Fruit fly (Drosophila melanogaster) whole organism, prepupa: ENCODE results near the gene CG7218.
A peak's percentile ranks its signal among the peaks of the same experiment; 100 is the strongest.

Experiments used
- Blimp-1 ChIP-seq: fragments of 200-800 bp; sonication (Bioruptor generic); optimal IDR thresholded peaks from 3 replicates; lab custom pipeline; 2017; ENCODE audit warnings: missing biosample characterization, missing genetic modification characterization, mild to moderate bottlenecking, moderate library complexity, missing genetic modification reagents
- CG10631 ChIP-seq: fragments of 200-800 bp; sonication (Bioruptor generic); optimal IDR thresholded peaks from 2 replicates; lab custom pipeline; 2016; ENCODE audit warnings: missing biosample characterization, missing genetic modification characterization
- CG11294 ChIP-seq: fragments of 200-800 bp; sonication (Bioruptor generic); IDR thresholded peaks from 2 replicates; pipeline ENCODE4 v1.3.6; 2022; ENCODE audit warnings: missing biosample characterization, missing genetic modification characterization
- CG11762 ChIP-seq: fragments of 200-800 bp; sonication (Bioruptor generic); optimal IDR thresholded peaks from 3 replicates; lab custom pipeline; 2016; ENCODE audit warnings: missing biosample characterization, missing genetic modification characterization; ENCODE audit not compliant: insufficient read depth
- CG15336 ChIP-seq: fragments of 200-800 bp; sonication (Bioruptor generic); IDR thresholded peaks from 2 replicates; pipeline ENCODE4 v1.3.6; 2022; ENCODE audit warnings: missing biosample characterization, missing genetic modification characterization
- CG16779 ChIP-seq: fragments of 200-800 bp; sonication (Bioruptor generic); optimal IDR thresholded peaks from 3 replicates; lab custom pipeline; 2017; ENCODE audit warnings: missing biosample characterization, mild to moderate bottlenecking, missing genetic modification characterization
- CG3032 ChIP-seq: fragments of 200-800 bp; optimal IDR thresholded peaks from 2 replicates; lab custom pipeline; 2019; ENCODE audit warnings: missing biosample characterization, mild to moderate bottlenecking, missing genetic modification characterization, moderate library complexity
- CG32006 ChIP-seq: fragments of 200-800 bp; sonication (Bioruptor generic); optimal IDR thresholded peaks from 3 replicates; lab custom pipeline; 2017; ENCODE audit warnings: missing biosample characterization, mild to moderate bottlenecking, missing genetic modification characterization
- CG34406 ChIP-seq: fragments of 200-800 bp; sonication (Bioruptor generic); optimal IDR thresholded peaks from 3 replicates; lab custom pipeline; 2016; ENCODE audit warnings: missing biosample characterization, missing genetic modification characterization
- CG4318 ChIP-seq: fragments of 200-800 bp; sonication (Bioruptor generic); optimal IDR thresholded peaks from 3 replicates; lab custom pipeline; 2017; ENCODE audit warnings: missing biosample characterization, mild to moderate bottlenecking, missing genetic modification characterization
- CG6163 ChIP-seq: fragments of 200-800 bp; sonication (Bioruptor generic); IDR thresholded peaks from 3 replicates; pipeline ENCODE4 v1.3.6; 2022; ENCODE audit warnings: missing biosample characterization, missing genetic modification characterization
- CG6276 ChIP-seq: fragments of 200-800 bp; sonication (Bioruptor generic); optimal IDR thresholded peaks from 2 replicates; lab custom pipeline; 2017; ENCODE audit warnings: missing biosample characterization, mild to moderate bottlenecking, missing genetic modification characterization
- CG6854 ChIP-seq: fragments of 200-800 bp; sonication (Bioruptor generic); optimal IDR thresholded peaks from 2 replicates; lab custom pipeline; 2017; ENCODE audit warnings: missing biosample characterization, mild to moderate bottlenecking, missing genetic modification characterization
- CG8632 ChIP-seq: fragments of 200-800 bp; sonication (Bioruptor generic); optimal IDR thresholded peaks from 3 replicates; lab custom pipeline; 2016; ENCODE audit warnings: missing biosample characterization, missing genetic modification characterization
- CG9139 ChIP-seq: fragments of 200-800 bp; sonication (Bioruptor generic); optimal IDR thresholded peaks from 3 replicates; lab custom pipeline; 2017; ENCODE audit warnings: missing biosample characterization, mild to moderate bottlenecking, missing genetic modification characterization
- Eip75B ChIP-seq: fragments of 200-800 bp; sonication (Bioruptor generic); optimal IDR thresholded peaks from 3 replicates; lab custom pipeline; 2016; ENCODE audit warnings: missing biosample characterization, missing genetic modification characterization
- Eip93F ChIP-seq: fragments of 200-800 bp; sonication (Bioruptor generic); optimal IDR thresholded peaks from 2 replicates; lab custom pipeline; 2016; ENCODE audit warnings: missing biosample characterization, mild to moderate bottlenecking, missing genetic modification characterization
- Ets21C ChIP-seq: fragments of 200-800 bp; sonication (Bioruptor generic); optimal IDR thresholded peaks from 3 replicates; lab custom pipeline; 2016; ENCODE audit warnings: missing biosample characterization, missing genetic modification characterization
- Gug ChIP-seq: fragments of 200-800 bp; sonication (Bioruptor generic); IDR thresholded peaks from 2 replicates; pipeline ENCODE4 v1.3.6; 2022; ENCODE audit warnings: missing biosample characterization, missing genetic modification characterization
- Hr38 ChIP-seq: sonication (Bioruptor generic); optimal IDR thresholded peaks from 2 replicates; lab custom pipeline; 2016; ENCODE audit warnings: missing biosample characterization, missing genetic modification characterization
- Hr39 ChIP-seq: fragments of 200-800 bp; sonication (Bioruptor generic); optimal IDR thresholded peaks from 2 replicates; lab custom pipeline; 2016; ENCODE audit warnings: missing biosample characterization, missing genetic modification characterization
- Hr4 ChIP-seq: fragments of 200-800 bp; sonication (Bioruptor generic); optimal IDR thresholded peaks from 3 replicates; lab custom pipeline; 2016; ENCODE audit warnings: missing biosample characterization, missing genetic modification characterization
- Lpt ChIP-seq: fragments of 200-800 bp; sonication (Bioruptor generic); optimal IDR thresholded peaks from 3 replicates; lab custom pipeline; 2016; ENCODE audit warnings: missing biosample characterization, missing genetic modification characterization
- Met ChIP-seq: fragments of 200-800 bp; sonication (Bioruptor generic); optimal IDR thresholded peaks from 3 replicates; lab custom pipeline; 2016; ENCODE audit warnings: missing biosample characterization, missing genetic modification characterization
- OdsH ChIP-seq: fragments of 200-800 bp; sonication (Bioruptor generic); optimal IDR thresholded peaks from 3 replicates; lab custom pipeline; 2016; ENCODE audit warnings: missing biosample characterization, missing genetic modification characterization
- Smox ChIP-seq: fragments of 200-800 bp; sonication (Bioruptor generic); optimal IDR thresholded peaks from 3 replicates; lab custom pipeline; 2016; ENCODE audit warnings: missing biosample characterization, missing genetic modification characterization
- Sox102F ChIP-seq: fragments of 200-800 bp; sonication (Bioruptor generic); optimal IDR thresholded peaks from 2 replicates; lab custom pipeline; 2016; ENCODE audit warnings: missing biosample characterization, mild to moderate bottlenecking, missing genetic modification characterization
- Sox14 ChIP-seq: fragments of 200-800 bp; sonication (Bioruptor generic); optimal IDR thresholded peaks from 3 replicates; lab custom pipeline; 2016; ENCODE audit warnings: missing biosample characterization, missing genetic modification characterization
- Sox15 ChIP-seq: fragments of 200-800 bp; sonication (Bioruptor generic); optimal IDR thresholded peaks from 3 replicates; lab custom pipeline; 2016; ENCODE audit warnings: missing biosample characterization, missing genetic modification characterization
- achi ChIP-seq: fragments of 200-800 bp; sonication (Bioruptor generic); optimal IDR thresholded peaks from 3 replicates; lab custom pipeline; 2016; ENCODE audit warnings: missing biosample characterization, missing genetic modification characterization
- acj6 ChIP-seq: fragments of 200-800 bp; sonication (Bioruptor generic); optimal IDR thresholded peaks from 3 replicates; lab custom pipeline; 2016; ENCODE audit warnings: missing biosample characterization, missing genetic modification characterization
- dac ChIP-seq: fragments of 200-800 bp; sonication (Bioruptor generic); optimal IDR thresholded peaks from 2 replicates; lab custom pipeline; 2017; ENCODE audit warnings: missing biosample characterization, mild to moderate bottlenecking, missing genetic modification characterization
- dsx ChIP-seq: fragments of 200-800 bp; optimal IDR thresholded peaks from 3 replicates; lab custom pipeline; 2019; ENCODE audit warnings: missing biosample characterization, mild to moderate bottlenecking, missing genetic modification characterization, moderate library complexity; ENCODE audit not compliant: poor library complexity, severe bottlenecking
- fd59A ChIP-seq: fragments of 200-800 bp; sonication (Bioruptor generic); optimal IDR thresholded peaks from 2 replicates; lab custom pipeline; 2017; ENCODE audit warnings: missing biosample characterization, mild to moderate bottlenecking, missing genetic modification characterization, missing genetic modification reagents
- fd85E ChIP-seq: fragments of 200-800 bp; sonication (Bioruptor generic); optimal IDR thresholded peaks from 3 replicates; lab custom pipeline; 2016; ENCODE audit warnings: missing biosample characterization, missing genetic modification characterization
- lz ChIP-seq: fragments of 200-800 bp; sonication (Bioruptor generic); optimal IDR thresholded peaks from 3 replicates; lab custom pipeline; 2016; ENCODE audit warnings: missing biosample characterization, missing genetic modification characterization
- pdm3 ChIP-seq: fragments of 200-800 bp; sonication (Bioruptor generic); optimal IDR thresholded peaks from 3 replicates; lab custom pipeline; 2016; ENCODE audit warnings: missing biosample characterization, missing genetic modification characterization
- spab ChIP-seq: fragments of 200-800 bp; sonication (Bioruptor generic); optimal IDR thresholded peaks from 2 replicates; lab custom pipeline; 2017; ENCODE audit warnings: missing biosample characterization, mild to moderate bottlenecking, missing genetic modification characterization, missing genetic modification reagents
- svp ChIP-seq: fragments of 200-800 bp; sonication (Bioruptor generic); peaks from one replicate; lab custom pipeline; 2016; ENCODE audit warnings: missing biosample characterization, missing genetic modification characterization
- topi ChIP-seq: fragments of 200-800 bp; sonication (Bioruptor generic); optimal IDR thresholded peaks from 3 replicates; lab custom pipeline; 2016; ENCODE audit warnings: missing biosample characterization, missing genetic modification characterization
- vri ChIP-seq: fragments of 200-800 bp; sonication (Bioruptor generic); optimal IDR thresholded peaks from 3 replicates; lab custom pipeline; 2016; ENCODE audit warnings: missing biosample characterization, mild to moderate bottlenecking, missing genetic modification characterization

Gene CG7218

DNA sequence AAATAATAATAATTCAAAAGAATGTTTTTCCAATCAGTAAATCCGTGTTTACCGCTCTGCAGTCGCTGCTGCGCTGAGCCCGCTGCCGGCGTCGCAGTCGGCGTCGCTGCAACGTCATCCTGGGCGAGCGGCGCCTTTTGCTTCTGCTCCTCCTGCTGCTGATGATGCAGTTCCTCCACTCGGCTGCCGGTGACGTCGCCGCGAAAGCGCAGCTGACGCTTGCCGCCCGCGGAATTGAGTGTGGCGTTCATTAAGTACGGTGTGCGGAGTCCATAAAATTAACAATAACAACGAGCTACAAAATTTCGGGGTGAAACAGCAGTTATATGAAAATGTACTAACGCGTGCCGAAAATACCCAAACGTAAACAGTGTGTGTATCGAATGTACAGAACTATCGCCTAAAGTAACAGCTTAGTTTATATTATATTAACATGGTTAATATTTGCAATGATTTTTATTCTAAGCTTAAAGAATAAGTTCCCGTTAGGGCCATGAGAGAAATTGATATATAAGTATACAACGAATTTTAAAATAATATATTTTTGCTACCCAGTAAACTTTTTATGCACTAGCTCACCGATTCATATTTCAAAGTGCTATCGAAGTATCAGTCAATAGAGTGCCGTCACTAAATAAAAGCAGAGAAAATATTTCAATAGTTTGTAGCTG, at the start of gene CG7218, which contains the start of gene Cbp20 (continued):
- TF ChIP-seq CG9139 (GFP tag; lab: Kevin White, UChicago) (no peak), CG34406 (GFP tag; lab: Kevin White, UChicago) (peak; percentile 13), Sox102F (GFP tag; lab: Kevin White, UChicago) (peak; percentile 66), Hr38 (no peak), Sox14 (GFP tag; lab: Kevin White, UChicago) (peak; percentile 64), fd85E (GFP tag; lab: Kevin White, UChicago) (no peak), CG6163 (GFP tag; lab: Robert Waterston, UW) (peak; percentile 69), dac (no peak), Eip93F (GFP tag; lab: Kevin White, UChicago) (peak; percentile 16)
- TF ChIP-seq, all 60 proteins: peak for 44

DNA sequence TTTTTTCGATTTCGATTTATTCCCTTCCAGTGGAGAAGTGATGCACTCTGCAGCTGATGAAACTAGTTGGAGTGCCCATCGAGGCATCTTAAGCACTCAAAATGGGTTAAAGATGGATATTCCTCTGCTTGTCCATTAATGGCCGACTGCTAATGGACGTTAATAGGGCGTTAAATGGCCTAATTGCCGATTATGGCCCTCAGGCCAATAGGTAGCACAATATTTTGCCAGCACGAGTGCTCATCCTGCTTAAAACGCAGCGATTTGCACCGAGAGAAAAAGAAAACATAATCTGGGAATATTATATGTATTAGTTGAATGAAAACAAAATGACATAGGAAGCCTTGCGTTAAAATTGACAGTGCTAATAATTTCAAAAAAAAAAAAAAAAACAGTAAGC, 44.3 kb upstream of the CG7218 start, which contains the start of gene CG44158:
TSS of gene CG44158 (plus strand) at position 301 of the 400 bp plus-strand sequence.
- TF ChIP-seq Eip93F (GFP tag; lab: Kevin White, UChicago): no peak
- TF ChIP-seq CG8632 (GFP tag; lab: Kevin White, UChicago): no peak
- no peak for TF ChIP-seq CG3032 (tag; lab: Kevin White, UChicago)
- no peak for TF ChIP-seq topi
- TF ChIP-seq Eip75B (GFP tag; lab: Kevin White, UChicago): no peak
- no peak for TF ChIP-seq CG10631 (GFP tag; lab: Kevin White, UChicago)
- no peak for TF ChIP-seq Blimp-1
- TF ChIP-seq Hr38: no peak
- TF ChIP-seq Smox: no peak
- no peak for TF ChIP-seq Sox102F (GFP tag; lab: Kevin White, UChicago)
- TF ChIP-seq Lpt (GFP tag; lab: Kevin White, UChicago): no peak
- no peak for TF ChIP-seq CG6276
- TF ChIP-seq Sox14 (GFP tag; lab: Kevin White, UChicago): no peak

DNA sequence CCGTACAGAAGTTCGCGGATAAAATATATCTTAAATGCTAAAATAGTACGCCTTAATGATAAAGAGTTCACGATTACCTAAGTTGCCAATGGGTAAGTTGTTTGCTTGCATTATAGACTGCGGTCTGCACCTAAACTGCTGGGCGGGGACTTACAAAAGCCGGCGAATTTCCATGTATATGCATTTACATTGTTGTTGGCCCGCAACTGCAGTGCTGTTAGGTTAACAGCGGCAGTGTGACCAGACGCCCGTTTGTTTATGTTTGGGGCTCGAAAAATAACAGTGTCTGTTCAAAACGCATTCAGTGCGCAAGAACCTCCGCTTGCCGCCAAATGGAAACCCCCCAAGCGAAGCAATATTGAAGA, 35.7 kb upstream of the CG7218 start:
- peak; percentile 89 for TF ChIP-seq dsx (GFP tag; lab: Kevin White, UChicago)
- TF ChIP-seq lz (GFP tag; lab: Kevin White, UChicago): no peak

DNA sequence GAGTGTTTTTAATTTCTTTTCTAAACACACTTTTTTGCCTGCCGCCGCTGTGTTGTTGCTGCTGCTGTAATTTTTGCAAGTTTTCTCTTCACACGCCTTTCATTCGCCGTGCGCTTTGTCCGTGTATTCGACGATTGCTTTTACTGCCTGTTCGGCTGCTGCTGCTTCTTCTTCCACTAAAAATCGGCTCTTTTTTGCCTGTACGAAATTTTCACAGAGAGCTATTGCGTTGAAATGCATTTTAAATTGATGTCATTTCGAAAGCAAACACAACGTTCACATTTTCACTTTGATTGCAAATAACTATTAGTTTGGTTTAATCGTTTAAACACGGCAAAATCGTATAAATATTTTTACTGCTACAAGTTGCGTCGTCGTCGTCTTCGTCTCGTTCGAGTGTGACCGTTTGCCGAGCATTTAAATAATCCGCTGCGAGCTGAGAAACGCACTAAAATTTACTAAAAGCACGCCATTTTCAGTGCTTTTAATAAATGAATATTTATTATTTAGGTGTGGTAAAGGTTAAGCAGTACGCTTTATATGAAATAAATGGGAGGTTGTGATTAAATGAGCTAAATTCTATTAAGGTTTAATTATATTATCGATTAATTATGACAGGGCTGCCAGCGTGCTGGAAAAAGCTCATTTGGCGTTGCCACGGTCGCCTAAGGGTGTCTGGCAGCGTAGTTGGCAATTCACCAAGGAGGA, 35.1 kb upstream of the CG7218 start, which contains the start of the genes Ssdp and CG7985:
TSS of gene Ssdp (minus strand) at position 419 of the 708 bp plus-strand sequence.
TSS of gene CG7985 (plus strand) at position 681 of the 708 bp plus-strand sequence.
- TF ChIP-seq CG34406 (GFP tag; lab: Kevin White, UChicago) (no peak), vri (GFP tag; lab: Kevin White, UChicago) (no peak), acj6 (GFP tag; lab: Kevin White, UChicago) (no peak), lz (GFP tag; lab: Kevin White, UChicago) (no peak), CG4318 (no peak), Ets21C (GFP tag; lab: Kevin White, UChicago) (no peak), pdm3 (peak; percentile 23), fd59A (no peak), Met (GFP tag; lab: Kevin White, UChicago) (peak; percentile 11), CG6854 (peak; percentile 14), svp (no peak), Eip93F (GFP tag; lab: Kevin White, UChicago) (no peak), CG6163 (GFP tag; lab: Robert Waterston, UW) (no peak), Lpt (GFP tag; lab: Kevin White, UChicago) (no peak), Smox (peak; percentile 11), achi (GFP tag; lab: Kevin White, UChicago) (no peak), Hr38 (no peak)
- TF ChIP-seq, all 60 proteins: peak for 4

DNA sequence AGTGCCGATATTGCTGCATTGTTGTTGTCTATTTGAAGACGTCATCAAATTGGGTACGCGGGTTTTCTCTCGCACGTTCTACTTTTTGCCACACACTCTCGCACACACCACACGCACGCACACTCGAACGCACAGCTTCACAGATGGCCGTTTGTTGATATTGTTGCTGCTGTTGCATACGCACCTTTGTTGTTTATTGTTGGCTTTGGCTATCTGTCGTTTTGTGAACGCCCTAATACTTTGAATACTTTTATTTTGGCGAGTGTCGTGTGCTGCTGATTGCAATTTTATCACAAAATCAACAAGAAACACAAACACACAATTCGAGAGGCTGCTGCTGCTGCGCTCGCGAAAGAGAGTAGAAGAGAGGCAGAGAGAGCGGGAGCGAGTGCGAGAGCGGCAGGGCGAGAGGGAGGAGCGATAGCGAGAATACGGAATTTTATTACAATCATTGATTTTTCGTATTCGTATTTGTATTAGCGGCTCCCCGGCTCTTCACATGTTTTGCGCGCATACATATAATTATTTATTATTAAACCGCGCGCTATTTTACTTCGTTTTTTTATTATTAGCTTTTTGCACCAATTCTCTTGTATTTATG, 34.4 kb upstream of the CG7218 start:
- TF ChIP-seq CG4318 (no peak), Gug (GFP tag; lab: Robert Waterston, UW) (no peak), Blimp-1 (no peak), OdsH (GFP tag; lab: Kevin White, UChicago) (no peak), Hr39 (GFP tag; lab: Kevin White, UChicago) (no peak), CG10631 (GFP tag; lab: Kevin White, UChicago) (no peak), CG15336 (no peak), Sox15 (no peak), CG34406 (GFP tag; lab: Kevin White, UChicago) (peak; percentile 41), spab (peak; percentile 41), CG11294 (GFP tag; lab: Robert Waterston, UW) (no peak), CG32006 (GFP tag; lab: Kevin White, UChicago) (peak; percentile 23), CG16779 (tag; lab: Kevin White, UChicago) (peak; percentile 38), CG11762 (GFP tag; lab: Kevin White, UChicago) (peak; percentile 27), Hr4 (GFP tag; lab: Kevin White, UChicago) (peak; percentile 23)
